Worm (Caenorhabditis elegans) whole organism, mixed stage, embryonic: ENCODE data around the gene mvb-12.
A peak's percentile ranks its signal among the peaks of the same experiment; 100 is the strongest.

Source experiments
- M03D4.4 ChIP-seq: sonication (generic microtip); optimal IDR thresholded peaks from 2 replicates; lab custom pipeline; 2017; ENCODE audit warnings: mild to moderate bottlenecking, missing genetic modification characterization, missing compliant biosample characterization
- bed-3 ChIP-seq: fragments of 200-800 bp; sonication (Bioruptor generic); optimal IDR thresholded peaks from 3 replicates; lab custom pipeline; 2018; ENCODE audit warnings: mild to moderate bottlenecking, missing genetic modification characterization, moderate library complexity, missing compliant biosample characterization
- blmp-1 ChIP-seq: fragments of 150-350 bp; optimal IDR thresholded peaks from 2 replicates; lab custom pipeline; 2014; ENCODE audit warnings: missing biosample characterization, missing genetic modification characterization
- ceh-39 ChIP-seq: fragments of 150-350 bp; optimal IDR thresholded peaks from 2 replicates; lab custom pipeline; 2014; ENCODE audit warnings: missing biosample characterization, missing genetic modification characterization
- ceh-43 ChIP-seq: fragments of 200-800 bp; sonication (Bioruptor generic); optimal IDR thresholded peaks from 2 replicates; lab custom pipeline; 2018; ENCODE audit warnings: mild to moderate bottlenecking, missing genetic modification characterization, moderate library complexity, missing compliant biosample characterization
- ceh-83 ChIP-seq: fragments of 200-800 bp; sonication (Bioruptor generic); optimal IDR thresholded peaks from 2 replicates; lab custom pipeline; 2018; ENCODE audit warnings: mild to moderate bottlenecking, missing genetic modification characterization, missing compliant biosample characterization
- ces-1 ChIP-seq: fragments of 150-350 bp; optimal IDR thresholded peaks from 2 replicates; lab custom pipeline; 2014; ENCODE audit warnings: missing biosample characterization, missing genetic modification reagents, missing genetic modification characterization
- cnd-1 ChIP-seq: fragments of 200-800 bp; sonication (Bioruptor generic); optimal IDR thresholded peaks from 2 replicates; lab custom pipeline; 2018; ENCODE audit warnings: mild to moderate bottlenecking, missing genetic modification characterization, missing compliant biosample characterization
- drap-1 ChIP-seq: fragments of 200-800 bp; sonication (Bioruptor generic); optimal IDR thresholded peaks from 3 replicates; lab custom pipeline; 2018; ENCODE audit warnings: mild to moderate bottlenecking, missing genetic modification characterization, missing compliant biosample characterization
- elt-1 ChIP-seq: sonication (generic microtip); optimal IDR thresholded peaks from 2 replicates; lab custom pipeline; 2017; ENCODE audit warnings: missing genetic modification characterization, mild to moderate bottlenecking, missing compliant biosample characterization, antibody characterized with exemption, moderate library complexity, borderline replicate concordance; ENCODE audit not compliant: insufficient read depth
- elt-3 ChIP-seq: fragments of 150-350 bp; optimal IDR thresholded peaks from 2 replicates; lab custom pipeline; 2014; ENCODE audit warnings: missing biosample characterization, missing genetic modification characterization
- flh-1 ChIP-seq: fragments of 200-800 bp; sonication (Bioruptor generic); optimal IDR thresholded peaks from 2 replicates; lab custom pipeline; 2018; ENCODE audit warnings: mild to moderate bottlenecking, missing genetic modification characterization, moderate library complexity, missing compliant biosample characterization
- ham-2 ChIP-seq: fragments of 200-800 bp; sonication (Bioruptor generic); optimal IDR thresholded peaks from 2 replicates; lab custom pipeline; 2018; ENCODE audit warnings: mild to moderate bottlenecking, missing genetic modification characterization, missing compliant biosample characterization
- hlh-1 ChIP-seq: fragments of 150-350 bp; optimal IDR thresholded peaks from 2 replicates; lab custom pipeline; 2014; ENCODE audit warnings: missing biosample characterization, missing genetic modification reagents, missing genetic modification characterization
- lin-13 ChIP-seq: fragments of 150-350 bp; optimal IDR thresholded peaks from 2 replicates; lab custom pipeline; 2014; ENCODE audit warnings: missing biosample characterization, missing genetic modification characterization
- lin-32 ChIP-seq: fragments of 200-800 bp; sonication (Bioruptor generic); optimal IDR thresholded peaks from 2 replicates; lab custom pipeline; 2018; ENCODE audit warnings: mild to moderate bottlenecking, missing genetic modification characterization, missing compliant biosample characterization
- lsy-2 ChIP-seq: fragments of 150-350 bp; optimal IDR thresholded peaks from 2 replicates; lab custom pipeline; 2014; ENCODE audit warnings: missing biosample characterization, missing genetic modification characterization
- mab-5 ChIP-seq: fragments of 150-350 bp; optimal IDR thresholded peaks from 2 replicates; lab custom pipeline; 2014; ENCODE audit warnings: missing biosample characterization, missing genetic modification characterization
- mep-1 ChIP-seq: fragments of 150-350 bp; optimal IDR thresholded peaks from 2 replicates; lab custom pipeline; 2017; ENCODE audit warnings: missing biosample characterization, missing genetic modification reagents, missing genetic modification characterization, inconsistent platforms
- mls-2 ChIP-seq: sonication (generic microtip); optimal IDR thresholded peaks from 2 replicates; lab custom pipeline; 2016; ENCODE audit warnings: mild to moderate bottlenecking, missing genetic modification characterization, moderate library complexity, missing compliant biosample characterization
- nhr-12 ChIP-seq: fragments of 150-350 bp; optimal IDR thresholded peaks from 2 replicates; lab custom pipeline; 2014; ENCODE audit warnings: missing biosample characterization, missing genetic modification characterization
- nhr-2 ChIP-seq: fragments of 150-350 bp; optimal IDR thresholded peaks from 2 replicates; lab custom pipeline; 2014; ENCODE audit warnings: missing biosample characterization, missing genetic modification characterization
- nhr-237 ChIP-seq: fragments of 150-350 bp; optimal IDR thresholded peaks from 2 replicates; lab custom pipeline; 2014; ENCODE audit warnings: missing biosample characterization, missing genetic modification characterization
- nhr-28 ChIP-seq: fragments of 150-350 bp; optimal IDR thresholded peaks from 2 replicates; lab custom pipeline; 2014; ENCODE audit warnings: missing biosample characterization, missing genetic modification characterization
- nhr-76 ChIP-seq: sonication (generic microtip); optimal IDR thresholded peaks from 2 replicates; lab custom pipeline; 2017; ENCODE audit warnings: missing biosample characterization, missing genetic modification characterization
- pha-4 ChIP-seq: fragments of 150-350 bp; optimal IDR thresholded peaks from 2 replicates; lab custom pipeline; 2018; ENCODE audit warnings: missing biosample characterization, missing genetic modification reagents, missing genetic modification characterization
- sem-2 ChIP-seq: fragments of 200-800 bp; sonication (Bioruptor generic); optimal IDR thresholded peaks from 2 replicates; lab custom pipeline; 2018; ENCODE audit warnings: mild to moderate bottlenecking, missing genetic modification characterization, missing compliant biosample characterization
- snpc-4 ChIP-seq: fragments of 150-350 bp; optimal IDR thresholded peaks from 2 replicates; lab custom pipeline; 2014; ENCODE audit warnings: missing biosample characterization, missing genetic modification characterization
- sptf-1 ChIP-seq: sonication (generic microtip); optimal IDR thresholded peaks from 2 replicates; lab custom pipeline; 2017; ENCODE audit warnings: mild to moderate bottlenecking, missing genetic modification characterization, moderate library complexity, missing compliant biosample characterization
- tbx-8 ChIP-seq: fragments of 200-800 bp; sonication (Bioruptor generic); optimal IDR thresholded peaks from 2 replicates; lab custom pipeline; 2018; ENCODE audit warnings: mild to moderate bottlenecking, missing genetic modification characterization, moderate library complexity, missing compliant biosample characterization
- unc-120 ChIP-seq: sonication (generic microtip); optimal IDR thresholded peaks from 2 replicates; lab custom pipeline; 2017; ENCODE audit warnings: missing genetic modification characterization, missing compliant biosample characterization; ENCODE audit not compliant: poor library complexity, severe bottlenecking
- unc-39 ChIP-seq: fragments of 150-350 bp; optimal IDR thresholded peaks from 2 replicates; lab custom pipeline; 2014; ENCODE audit warnings: missing biosample characterization, missing genetic modification characterization
- unc-62 ChIP-seq: fragments of 150-350 bp; optimal IDR thresholded peaks from 2 replicates; lab custom pipeline; 2014; ENCODE audit warnings: missing biosample characterization, missing genetic modification reagents, missing genetic modification characterization
- zip-8 ChIP-seq: fragments of 150-350 bp; optimal IDR thresholded peaks from 2 replicates; lab custom pipeline; 2014; ENCODE audit warnings: missing biosample characterization, missing genetic modification characterization
- ztf-11 ChIP-seq: fragments of 150-350 bp; optimal IDR thresholded peaks from 2 replicates; lab custom pipeline; 2014; ENCODE audit warnings: missing biosample characterization, missing genetic modification characterization

Gene mvb-12

ce11 chrIV:7845585-7845984 is 15.3 kb downstream of the mvb-12 start:
- TF ChIP-seq drap-1 (peak; percentile 76), lsy-2 (tag; lab: Kevin White, UChicago) (peak; percentile 39), ceh-43 (peak; percentile 18), nhr-28 (no peak), unc-120 (tag; lab: Kevin White, UChicago) (peak; percentile 75), ceh-83 (GFP tag; lab: Kevin White, UChicago) (no peak), unc-39 (no peak), ham-2 (GFP tag; lab: Kevin White, UChicago) (peak; percentile 43), elt-3 (tag; lab: Kevin White, UChicago) (no peak), unc-62 (peak; percentile 52), cnd-1 (peak; percentile 46), mep-1 (tag; lab: Kevin White, UChicago) (peak; percentile 68), flh-1 (GFP tag; lab: Kevin White, UChicago) (no peak), zip-8 (tag; lab: Kevin White, UChicago) (no peak), sem-2 (no peak), mls-2 (tag; lab: Kevin White, UChicago) (peak; percentile 83), elt-1 (tag; lab: Kevin White, UChicago) (no peak), sptf-1 (tag; lab: Kevin White, UChicago) (peak; percentile 84), hlh-1 (peak; percentile 55), ces-1 (peak; percentile 55), nhr-237 (tag; lab: Kevin White, UChicago) (no peak), lin-13 (tag; lab: Kevin White, UChicago) (no peak), tbx-8 (GFP tag; lab: Kevin White, UChicago) (no peak), nhr-2 (tag; lab: Kevin White, UChicago) (peak; percentile 13), lin-32 (GFP tag; lab: Kevin White, UChicago) (no peak), pha-4 (tag; lab: Kevin White, UChicago) (peak; percentile 59), nhr-12 (tag; lab: Kevin White, UChicago) (no peak), blmp-1 (tag; lab: Kevin White, UChicago) (no peak), nhr-76 (tag; lab: Kevin White, UChicago) (no peak), bed-3 (no peak), ztf-11 (tag; lab: Kevin White, UChicago) (peak; percentile 67), snpc-4 (tag; lab: Kevin White, UChicago) (no peak), mab-5 (no peak), M03D4.4 (tag; lab: Kevin White, UChicago) (peak; percentile 41), ceh-39 (tag; lab: Kevin White, UChicago) (no peak)

DNA sequence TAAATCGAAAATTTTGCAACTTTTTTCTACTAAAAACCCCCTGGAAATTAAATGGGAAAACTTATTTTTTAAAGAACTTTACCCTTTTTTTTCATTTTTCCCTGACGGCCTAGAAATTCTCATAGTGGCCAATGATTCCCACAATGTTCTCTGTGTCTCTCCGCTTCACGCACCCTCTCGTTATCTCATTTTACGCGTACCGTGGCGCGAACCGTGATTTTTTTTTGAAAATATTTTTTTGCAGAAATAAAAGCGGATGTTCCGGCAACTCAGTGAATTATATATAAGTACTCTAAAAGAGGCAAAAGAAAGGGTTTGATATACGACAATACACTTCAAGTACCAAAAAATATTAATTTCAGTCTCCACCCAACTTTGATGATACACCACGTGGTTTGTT is 16.1 kb downstream of the mvb-12 start, which contains the start of gene C06A6.2:
C06A6.2 (plus strand) TSS at position 237 of the 400 bp plus-strand sequence.
- no peak for TF ChIP-seq unc-39
- no peak for TF ChIP-seq nhr-2 (tag; lab: Kevin White, UChicago)
- TF ChIP-seq zip-8 (tag; lab: Kevin White, UChicago): no peak
- no peak for TF ChIP-seq nhr-76 (tag; lab: Kevin White, UChicago)
- TF ChIP-seq pha-4 (tag; lab: Kevin White, UChicago): no peak
- TF ChIP-seq ceh-43: no peak
- TF ChIP-seq ceh-83 (GFP tag; lab: Kevin White, UChicago): no peak
- no peak for TF ChIP-seq flh-1 (GFP tag; lab: Kevin White, UChicago)
- no peak for TF ChIP-seq sem-2

DNA sequence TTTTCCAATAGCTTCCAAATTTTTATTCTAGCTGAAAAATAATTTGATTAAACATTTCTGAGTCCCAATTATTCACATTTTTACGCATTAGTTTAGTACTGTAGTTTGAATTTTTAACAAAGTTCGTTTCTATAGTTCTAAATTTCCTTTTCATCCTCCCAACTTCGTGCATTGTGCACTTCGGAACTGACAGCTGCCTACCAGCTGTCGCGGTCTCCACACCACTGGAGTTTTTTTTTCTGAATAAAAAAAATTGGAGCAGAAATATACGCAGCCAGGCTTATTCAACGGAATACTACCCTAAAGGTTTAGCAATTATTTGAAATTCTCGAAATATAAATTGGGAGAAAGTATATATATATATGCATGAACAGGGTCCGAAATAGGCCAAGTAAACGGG is 18.9 kb downstream of the mvb-12 start:
- TF ChIP-seq nhr-28: no peak
- TF ChIP-seq hlh-1: peak; percentile 91
- TF ChIP-seq, all 35 proteins: peak for 1

DNA sequence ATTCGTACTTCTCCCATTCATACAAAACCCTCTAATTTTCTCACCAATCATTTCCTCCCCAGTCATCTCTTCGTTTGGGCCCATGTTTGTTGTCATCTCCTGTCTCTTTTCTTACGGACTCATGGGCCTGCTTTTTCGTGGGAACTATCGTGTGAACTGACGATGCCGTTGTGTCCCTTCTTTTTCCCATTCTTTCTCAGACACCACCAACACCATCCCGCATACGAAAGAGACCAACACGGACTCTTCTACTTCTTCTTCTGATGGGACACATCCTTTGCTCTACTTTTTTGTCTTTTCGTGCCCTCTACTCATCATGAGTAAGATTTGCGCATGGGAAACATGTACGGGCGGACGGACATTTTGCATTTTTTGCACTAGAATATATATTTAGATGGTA is 20.0 kb downstream of the mvb-12 start:
- no peak for TF ChIP-seq lin-32 (GFP tag; lab: Kevin White, UChicago)
- no peak for TF ChIP-seq nhr-76 (tag; lab: Kevin White, UChicago)
- no peak for TF ChIP-seq ztf-11 (tag; lab: Kevin White, UChicago)
- TF ChIP-seq sem-2: no peak
- TF ChIP-seq hlh-1: no peak
- TF ChIP-seq nhr-237 (tag; lab: Kevin White, UChicago): no peak
- no peak for TF ChIP-seq ceh-39 (tag; lab: Kevin White, UChicago)
- TF ChIP-seq ces-1: no peak
- no peak for TF ChIP-seq sptf-1 (tag; lab: Kevin White, UChicago)
- no peak for TF ChIP-seq lsy-2 (tag; lab: Kevin White, UChicago)
- TF ChIP-seq lin-13 (tag; lab: Kevin White, UChicago): no peak
- TF ChIP-seq elt-3 (tag; lab: Kevin White, UChicago): no peak
